Fruit fly (Drosophila melanogaster) whole organism, embryonic: ENCODE measurements around the gene Sry-alpha.

Source experiments
- B-H2 ChIP-seq: fragments of 200-800 bp; sonication (Bioruptor generic); optimal IDR thresholded peaks from 2 replicates; lab custom pipeline; 2018; ENCODE audit warnings: missing biosample characterization, mild to moderate bottlenecking, missing genetic modification characterization
- CG11456 ChIP-seq: fragments of 200-800 bp; sonication (Bioruptor generic); IDR thresholded peaks from 3 replicates; pipeline ENCODE4 v1.3.6; 2022; ENCODE audit warnings: missing biosample characterization, missing genetic modification characterization
- CG14860 ChIP-seq: fragments of 200-800 bp; sonication (Bioruptor generic); IDR thresholded peaks from 3 replicates; pipeline ENCODE4 v1.3.6; 2022; ENCODE audit warnings: missing biosample characterization, missing genetic modification characterization; ENCODE audit not compliant: partially characterized antibody
- CG17328 ChIP-seq: fragments of 200-800 bp; sonication (Bioruptor generic); IDR thresholded peaks from 2 replicates; pipeline ENCODE4 v1.3.6; 2022; ENCODE audit warnings: missing biosample characterization, missing genetic modification characterization
- CG17359 ChIP-seq: fragments of 200-800 bp; sonication (Bioruptor generic); optimal IDR thresholded peaks from 3 replicates; lab custom pipeline; 2018; ENCODE audit warnings: missing biosample characterization, mild to moderate bottlenecking, missing genetic modification characterization, moderate library complexity
- CG1832 ChIP-seq: fragments of 200-800 bp; sonication (Bioruptor generic); optimal IDR thresholded peaks from 2 replicates; lab custom pipeline; 2017; ENCODE audit warnings: missing biosample characterization, mild to moderate bottlenecking, missing genetic modification characterization, inconsistent platforms
- CG2202 ChIP-seq: fragments of 200-800 bp; sonication (Bioruptor generic); optimal IDR thresholded peaks from 2 replicates; lab custom pipeline; 2018; ENCODE audit warnings: missing biosample characterization, mild to moderate bottlenecking, missing genetic modification characterization
- CG32532 ChIP-seq: fragments of 200-800 bp; sonication (Bioruptor generic); IDR thresholded peaks from 2 replicates; pipeline ENCODE4 v1.3.6; 2022; ENCODE audit warnings: missing biosample characterization, missing genetic modification characterization
- CG3281 ChIP-seq: fragments of 200-800 bp; sonication (Bioruptor generic); optimal IDR thresholded peaks from 3 replicates; lab custom pipeline; 2017; ENCODE audit warnings: missing biosample characterization, mild to moderate bottlenecking, missing genetic modification characterization
- CG4282 ChIP-seq: fragments of 200-800 bp; sonication (Bioruptor generic); optimal IDR thresholded peaks from 2 replicates; lab custom pipeline; 2016; ENCODE audit warnings: missing biosample characterization, missing genetic modification characterization
- CG43689 ChIP-seq: fragments of 200-800 bp; sonication (Bioruptor generic); IDR thresholded peaks from 2 replicates; pipeline ENCODE4 v1.3.6; 2022; ENCODE audit warnings: missing biosample characterization, missing genetic modification characterization
- CG4617 ChIP-seq: fragments of 200-800 bp; sonication (Bioruptor generic); optimal IDR thresholded peaks from 3 replicates; lab custom pipeline; 2016; ENCODE audit warnings: missing biosample characterization, missing genetic modification characterization, borderline replicate concordance
- CG4820 ChIP-seq: fragments of 200-800 bp; sonication (Bioruptor generic); optimal IDR thresholded peaks from 3 replicates; lab custom pipeline; 2016; ENCODE audit warnings: missing biosample characterization, missing genetic modification characterization
- CG6689 ChIP-seq: fragments of 200-800 bp; sonication (Bioruptor generic); IDR thresholded peaks from 2 replicates; pipeline ENCODE4 v1.3.6; 2022; ENCODE audit warnings: missing biosample characterization, missing genetic modification characterization
- CG9727 ChIP-seq: fragments of 200-800 bp; sonication (Bioruptor generic); optimal IDR thresholded peaks from 3 replicates; lab custom pipeline; 2017; ENCODE audit warnings: missing biosample characterization, mild to moderate bottlenecking, missing genetic modification characterization
- Dp ChIP-seq: fragments of 200-800 bp; sonication (Bioruptor generic); optimal IDR thresholded peaks from 2 replicates; lab custom pipeline; 2018; ENCODE audit warnings: missing biosample characterization, mild to moderate bottlenecking, missing genetic modification characterization, moderate library complexity
- Eip74EF ChIP-seq, 2 experiments: fragments of 200-800 bp in 1 of 2; fragments of >200 bp in 1 of 2; sonication (Bioruptor generic) in 1 of 2; optimal IDR thresholded peaks; 2 replicates each; lab custom pipeline; 2017 to 2019; ENCODE audit warnings: missing biosample characterization in 2 of 2, missing genetic modification characterization in 2 of 2, mild to moderate bottlenecking in 1 of 2, moderate library complexity in 1 of 2
- H15 ChIP-seq: fragments of 200-800 bp; sonication (Bioruptor generic); IDR thresholded peaks from 3 replicates; pipeline ENCODE4 v1.3.6; 2022; ENCODE audit warnings: missing biosample characterization, missing genetic modification characterization
- HLH3B ChIP-seq: fragments of 200-800 bp; sonication (Bioruptor generic); IDR thresholded peaks from 2 replicates; pipeline ENCODE4 v1.3.6; 2022; ENCODE audit warnings: missing biosample characterization, missing genetic modification characterization
- HmgZ ChIP-seq: fragments of 200-800 bp; sonication (Bioruptor generic); optimal IDR thresholded peaks from 2 replicates; lab custom pipeline; 2018; ENCODE audit warnings: missing biosample characterization, mild to moderate bottlenecking, missing genetic modification characterization
- Hr39 ChIP-seq: fragments of >200 bp; optimal IDR thresholded peaks from 2 replicates; lab custom pipeline; 2017
- Med ChIP-seq: fragments of 200-800 bp; sonication (Bioruptor generic); peaks from one replicate; lab custom pipeline; 2016; ENCODE audit warnings: missing biosample characterization, missing genetic modification characterization, mild to moderate bottlenecking, inconsistent platforms, moderate library complexity
- Ptx1 ChIP-seq: fragments of 200-800 bp; sonication (Bioruptor generic); IDR thresholded peaks from 2 replicates; pipeline ENCODE4 v1.3.6; 2022; ENCODE audit warnings: missing biosample characterization, missing genetic modification characterization
- Sox100B ChIP-seq: fragments of 200-800 bp; sonication (Bioruptor generic); optimal IDR thresholded peaks from 3 replicates; lab custom pipeline; 2018; ENCODE audit warnings: missing biosample characterization, mild to moderate bottlenecking, missing genetic modification characterization
- Spps ChIP-seq: fragments of 200-800 bp; sonication (Bioruptor generic); optimal IDR thresholded peaks from 2 replicates; lab custom pipeline; 2018; ENCODE audit warnings: missing biosample characterization, mild to moderate bottlenecking, missing genetic modification characterization
- Taf1 ChIP-seq: fragments of 200-800 bp; sonication (Bioruptor generic); IDR thresholded peaks from 2 replicates; pipeline ENCODE4 v1.3.6; 2022; ENCODE audit warnings: missing biosample characterization, missing genetic modification characterization
- bsh ChIP-seq, 2 experiments: fragments of 200-800 bp; sonication (Bioruptor generic); optimal IDR thresholded peaks; 2 replicates each; lab custom pipeline; 2017 to 2018; ENCODE audit warnings: mild to moderate bottlenecking in 2 of 2, missing biosample characterization in 2 of 2, missing genetic modification characterization in 2 of 2, moderate library complexity in 1 of 2
- croc ChIP-seq: fragments of 200-800 bp; sonication (Bioruptor generic); conservative IDR thresholded peaks from 3 replicates; pipeline ENCODE4 v1.3.6; 2022; ENCODE audit warnings: missing biosample characterization, missing genetic modification characterization
- da ChIP-seq: fragments of 200-800 bp; sonication (Bioruptor generic); optimal IDR thresholded peaks from 2 replicates; lab custom pipeline; 2016; ENCODE audit warnings: missing biosample characterization, missing genetic modification characterization
- ems ChIP-seq: fragments of 200-800 bp; sonication (Bioruptor generic); optimal IDR thresholded peaks from 3 replicates; lab custom pipeline; 2016; ENCODE audit warnings: missing biosample characterization, missing genetic modification characterization
- fd102C ChIP-seq: fragments of 200-800 bp; sonication (Bioruptor generic); optimal IDR thresholded peaks from 2 replicates; lab custom pipeline; 2018; ENCODE audit warnings: missing biosample characterization, mild to moderate bottlenecking, missing genetic modification characterization, moderate library complexity
- fu2 ChIP-seq: fragments of 200-800 bp; sonication (Bioruptor generic); optimal IDR thresholded peaks from 2 replicates; lab custom pipeline; 2016; ENCODE audit warnings: missing biosample characterization, missing genetic modification characterization
- gcm ChIP-seq: fragments of 200-800 bp; sonication (Bioruptor generic); optimal IDR thresholded peaks from 2 replicates; lab custom pipeline; 2019; ENCODE audit warnings: missing biosample characterization, mild to moderate bottlenecking, missing genetic modification characterization, moderate library complexity
- grn ChIP-seq: fragments of 200-800 bp; sonication (Bioruptor generic); optimal IDR thresholded peaks from 3 replicates; lab custom pipeline; 2017; ENCODE audit warnings: missing biosample characterization, missing genetic modification characterization
- hbn ChIP-seq: fragments of 200-800 bp; sonication (Bioruptor generic); IDR thresholded peaks from 2 replicates; pipeline ENCODE4 v1.3.6; 2022; ENCODE audit warnings: missing biosample characterization, missing genetic modification characterization; ENCODE audit not compliant: partially characterized antibody
- lmd ChIP-seq: fragments of 200-800 bp; sonication (Bioruptor generic); IDR thresholded peaks from 2 replicates; pipeline ENCODE4 v1.3.6; 2022; ENCODE audit warnings: missing biosample characterization, missing genetic modification characterization
- nau ChIP-seq: fragments of 200-800 bp; sonication (Bioruptor generic); optimal IDR thresholded peaks from 3 replicates; lab custom pipeline; 2017; ENCODE audit warnings: missing biosample characterization, mild to moderate bottlenecking, missing genetic modification characterization, missing genetic modification reagents
- nerfin-1 ChIP-seq: fragments of 200-800 bp; sonication (Bioruptor generic); optimal IDR thresholded peaks from 3 replicates; lab custom pipeline; 2019; ENCODE audit warnings: missing biosample characterization, mild to moderate bottlenecking, missing genetic modification characterization, moderate library complexity
- nom ChIP-seq: fragments of 200-800 bp; sonication (Bioruptor generic); optimal IDR thresholded peaks from 2 replicates; lab custom pipeline; 2017; ENCODE audit warnings: missing biosample characterization, missing genetic modification characterization, mild to moderate bottlenecking, moderate library complexity, missing genetic modification reagents
- prd ChIP-seq, 3 experiments: fragments of >200 bp in 2 of 3; fragments of 200-800 bp in 1 of 3; sonication (Bioruptor generic) in 1 of 3; optimal IDR thresholded peaks in 2 of 3; IDR thresholded peaks in 1 of 3; 2 replicates in 2 of 3; 3 replicates in 1 of 3; pipeline versions ENCODE4 v1.3.6 to Lab custom; 2017 to 2022; ENCODE audit warnings: missing biosample characterization in 1 of 3, missing genetic modification characterization in 1 of 3
- row ChIP-seq: fragments of 200-800 bp; sonication (Bioruptor generic); IDR thresholded peaks from 3 replicates; pipeline ENCODE4 v1.3.6; 2022; ENCODE audit warnings: missing biosample characterization, missing genetic modification characterization
- sc ChIP-seq, 3 experiments: fragments of >200 bp in 2 of 3; fragments of 200-800 bp in 1 of 3; sonication (Bioruptor generic) in 1 of 3; optimal IDR thresholded peaks; 2 replicates in 2 of 3; 3 replicates in 1 of 3; lab custom pipeline; 2017; ENCODE audit warnings: mild to moderate bottlenecking in 1 of 3, missing biosample characterization in 1 of 3, missing genetic modification characterization in 1 of 3, missing genetic modification reagents in 1 of 3
- sd ChIP-seq: fragments of 200-800 bp; sonication (Bioruptor generic); optimal IDR thresholded peaks from 3 replicates; lab custom pipeline; 2018; ENCODE audit warnings: missing biosample characterization, mild to moderate bottlenecking, missing genetic modification characterization, moderate library complexity
- tin ChIP-seq: fragments of 200-800 bp; sonication (Bioruptor generic); optimal IDR thresholded peaks from 3 replicates; lab custom pipeline; 2016; ENCODE audit warnings: missing biosample characterization, missing genetic modification characterization
- tna ChIP-seq: fragments of 200-800 bp; sonication (Bioruptor generic); IDR thresholded peaks from 2 replicates; pipeline ENCODE4 v1.3.6; 2022; ENCODE audit warnings: missing biosample characterization, missing genetic modification characterization; ENCODE audit not compliant: partially characterized antibody
- wek ChIP-seq: fragments of 200-800 bp; sonication (Bioruptor generic); optimal IDR thresholded peaks from 3 replicates; lab custom pipeline; 2018; ENCODE audit warnings: missing biosample characterization, mild to moderate bottlenecking, missing genetic modification characterization, moderate library complexity

The Sry-alpha gene

DNA sequence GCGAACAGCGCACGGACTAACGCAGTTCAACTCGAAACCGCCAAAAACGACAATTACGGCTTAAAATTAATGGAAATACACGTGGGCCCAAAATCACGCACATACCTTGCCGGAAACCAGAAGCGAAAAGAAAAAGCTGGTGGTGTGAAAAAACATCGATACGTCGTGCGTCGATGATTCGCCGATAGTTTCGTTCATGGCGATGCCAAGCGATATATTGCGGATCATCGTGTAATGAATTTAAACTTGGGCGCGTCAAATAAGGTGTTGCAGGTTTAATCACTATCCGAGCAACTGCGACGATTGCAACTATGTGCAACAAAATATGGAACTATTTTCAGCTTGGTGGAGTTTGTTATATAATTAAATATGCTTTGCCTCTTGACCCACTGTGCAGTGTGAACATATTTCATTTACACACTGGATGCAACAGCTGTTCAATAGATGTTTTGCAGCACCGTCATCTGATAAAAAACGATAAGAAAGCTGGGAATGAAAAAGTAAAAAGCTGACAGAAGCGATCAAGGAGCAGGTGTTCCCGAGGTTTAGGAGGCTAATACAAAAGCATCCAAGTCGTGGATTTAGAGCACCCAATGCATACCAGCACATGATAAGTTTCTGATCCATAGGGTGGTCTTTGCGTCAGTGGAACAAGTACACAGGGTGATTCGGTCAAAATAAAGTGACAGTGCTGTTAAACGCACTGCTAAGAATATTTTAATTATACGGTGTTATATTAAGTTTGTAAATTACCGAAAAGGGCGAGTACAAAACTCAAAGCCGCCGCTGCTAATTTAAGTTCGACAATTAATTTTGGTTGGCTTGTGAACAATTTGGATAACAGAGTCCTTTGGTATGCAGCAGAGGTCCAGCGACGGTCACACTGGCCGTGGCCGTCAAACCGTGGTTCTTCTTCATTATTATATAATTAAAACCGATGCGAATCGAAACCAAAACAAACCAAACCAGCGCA, 6.8 kb downstream of the Sry-alpha start, which contains the start of the genes RpL32 and CG7943 (continued):
- peak; percentile 81 for TF ChIP-seq fd102C (GFP tag; lab: Kevin White, UChicago)
- TF ChIP-seq fu2 (GFP tag; lab: Kevin White, UChicago): peak; percentile 88
- TF ChIP-seq CG3281 (GFP tag; lab: Kevin White, UChicago): peak; percentile 95
- peak; percentile 95 for TF ChIP-seq B-H2 (GFP tag; lab: Kevin White, UChicago)
- TF ChIP-seq prd (optimal IDR thresholded peaks at IDR 0.05; lab: Kevin White, UChicago): no peak
- TF ChIP-seq prd (GFP tag; IDR thresholded peaks at IDR 0.05; lab: Robert Waterston, UW): peak; percentile 97
- TF ChIP-seq H15 (GFP tag; lab: Robert Waterston, UW): peak; percentile 93
- TF ChIP-seq Ptx1 (GFP tag; lab: Robert Waterston, UW): peak; percentile 95
- peak; percentile 100 for TF ChIP-seq Med
- peak; percentile 92 for TF ChIP-seq CG4820 (GFP tag; lab: Kevin White, UChicago)
- peak; percentile 96 for TF ChIP-seq CG11456
- peak; percentile 77 for TF ChIP-seq Spps (tag; lab: Kevin White, UChicago)
- peak; percentile 94 for TF ChIP-seq CG4282 (GFP tag; lab: Kevin White, UChicago)
- peak; percentile 66 for TF ChIP-seq CG4617 (GFP tag; lab: Kevin White, UChicago)
- peak; percentile 96 for TF ChIP-seq tin (GFP tag; lab: Kevin White, UChicago)
- peak; percentile 93 for TF ChIP-seq HLH3B (GFP tag; lab: Robert Waterston, UW)
- peak; percentile 93 for TF ChIP-seq nau (GFP tag; lab: Kevin White, UChicago)
- TF ChIP-seq CG17359 (tag; lab: Kevin White, UChicago): peak; percentile 93
- peak; percentile 92 for TF ChIP-seq Taf1 (GFP tag; lab: Robert Waterston, UW)
- peak; percentile 76 for TF ChIP-seq CG2202
- TF ChIP-seq da (GFP tag; lab: Kevin White, UChicago): peak; percentile 81
- peak; percentile 92 for TF ChIP-seq Sox100B (GFP tag; lab: Kevin White, UChicago)
- peak; percentile 78 for TF ChIP-seq Dp (GFP tag; lab: Kevin White, UChicago)
- peak; percentile 88 for TF ChIP-seq gcm (GFP tag; lab: Kevin White, UChicago)
- TF ChIP-seq grn (GFP tag; lab: Kevin White, UChicago): peak; percentile 80
- TF ChIP-seq CG43689 (GFP tag; lab: Robert Waterston, UW): peak; percentile 89
- peak; percentile 91 for TF ChIP-seq HmgZ
- TF ChIP-seq tna (GFP tag; lab: Robert Waterston, UW): peak; percentile 100
- TF ChIP-seq lmd (GFP tag; lab: Robert Waterston, UW): peak; percentile 95
- peak; percentile 92 for TF ChIP-seq CG6689 (GFP tag; lab: Robert Waterston, UW)
- TF ChIP-seq sc (optimal IDR thresholded peaks at IDR 0.05; lab: Kevin White, UChicago): no peak
- TF ChIP-seq sc (GFP tag; optimal IDR thresholded peaks at IDR 0.05; lab: Kevin White, UChicago): peak; percentile 75
- peak; percentile 96 for TF ChIP-seq CG32532
- TF ChIP-seq CG9727 (GFP tag; lab: Kevin White, UChicago): peak; percentile 97
- TF ChIP-seq CG1832 (GFP tag; lab: Kevin White, UChicago): no peak
- peak; percentile 85 for TF ChIP-seq nom (GFP tag; lab: Kevin White, UChicago)
- TF ChIP-seq CG17328 (GFP tag; lab: Robert Waterston, UW): peak; percentile 92
- peak; percentile 74 for TF ChIP-seq sd (tag; lab: Kevin White, UChicago)
- TF ChIP-seq nerfin-1: peak; percentile 87
- TF ChIP-seq Hr39 (lab: Kevin White, UChicago): no peak
- TF ChIP-seq ems (GFP tag; lab: Kevin White, UChicago): peak; percentile 97
- peak in 1 of 2 experiments; percentile 84 for TF ChIP-seq bsh (GFP tag; optimal IDR thresholded peaks at IDR 0.05; lab: Kevin White, UChicago)
- TF ChIP-seq CG14860 (GFP tag; lab: Robert Waterston, UW): peak; percentile 100
- TF ChIP-seq row: peak; percentile 96
- peak in 1 of 2 experiments; percentile 65 for TF ChIP-seq Eip74EF (GFP tag; optimal IDR thresholded peaks at IDR 0.05; lab: Kevin White, UChicago)
- peak; percentile 100 for TF ChIP-seq hbn (GFP tag; lab: Robert Waterston, UW)
- TF ChIP-seq wek (GFP tag; lab: Kevin White, UChicago): peak; percentile 82
- TF ChIP-seq croc (GFP tag; lab: Robert Waterston, UW): peak; percentile 87
